Worm (Caenorhabditis elegans): ENCODE data around the gene Y75B12B.1.

ce11 chrV:15156504-15156903, 28.0 kb upstream of the Y75B12B.1 start:
- no peak for TF ChIP-seq zag-1 (tag; optimal IDR thresholded peaks at IDR 0.05)
- no peak for TF ChIP-seq unc-62 (GFP tag; optimal IDR thresholded peaks at IDR 0.05 in 1 of 2)
- TF ChIP-seq unc-62 (tag; optimal IDR thresholded peaks at IDR 0.05) = no peak
- no peak for TF ChIP-seq php-3 (GFP tag; IDR thresholded peaks at IDR 0.05)
- TF ChIP-seq nhr-25 (tag; optimal IDR thresholded peaks at IDR 0.05; ENCODE audit: borderline replicate concordance, insufficient read depth) = no peak
